Fruit fly (Drosophila melanogaster): ENCODE results near the gene CG13721.

Gene CG13721

DNA sequence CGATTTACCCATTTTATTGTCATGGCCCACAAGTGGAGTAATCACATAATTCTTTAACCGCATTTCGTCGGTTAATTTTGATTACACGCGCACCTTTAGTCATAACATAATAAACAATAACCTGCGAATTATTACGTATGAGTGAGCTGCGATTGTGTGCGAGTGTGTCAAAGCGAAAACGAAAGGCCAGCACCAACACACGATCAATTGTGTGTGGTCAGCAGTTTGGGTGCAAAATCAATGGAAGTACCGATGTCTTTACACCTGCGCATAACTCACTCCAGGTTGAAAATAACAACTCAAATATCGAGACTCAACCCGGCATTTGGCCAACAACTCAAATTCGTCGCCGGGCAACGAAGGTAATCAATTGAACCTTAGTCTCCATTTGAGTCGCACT is 36.9 kb upstream of the CG13721 start:
- TF ChIP-seq CG4496 (GFP tag; IDR thresholded peaks at IDR 0.05) (no peak), CG32121 (GFP tag; IDR thresholded peaks at IDR 0.05) (no peak), CG17806 (tag; optimal IDR thresholded peaks at IDR 0.05) (no peak), Pif1B (GFP tag; optimal IDR thresholded peaks at IDR 0.05) (no peak), CG14655 (GFP tag; optimal IDR thresholded peaks at IDR 0.05) (no peak), CG13204 (GFP tag; optimal IDR thresholded peaks at IDR 0.05) (no peak), CG15710 (tag; optimal IDR thresholded peaks at IDR 0.05) (no peak), Snoo (tag; optimal IDR thresholded peaks at IDR 0.05) (no peak), rn (GFP tag; IDR thresholded peaks at IDR 0.05) (no peak), CG10348 (GFP tag; IDR thresholded peaks at IDR 0.05) (no peak)

DNA sequence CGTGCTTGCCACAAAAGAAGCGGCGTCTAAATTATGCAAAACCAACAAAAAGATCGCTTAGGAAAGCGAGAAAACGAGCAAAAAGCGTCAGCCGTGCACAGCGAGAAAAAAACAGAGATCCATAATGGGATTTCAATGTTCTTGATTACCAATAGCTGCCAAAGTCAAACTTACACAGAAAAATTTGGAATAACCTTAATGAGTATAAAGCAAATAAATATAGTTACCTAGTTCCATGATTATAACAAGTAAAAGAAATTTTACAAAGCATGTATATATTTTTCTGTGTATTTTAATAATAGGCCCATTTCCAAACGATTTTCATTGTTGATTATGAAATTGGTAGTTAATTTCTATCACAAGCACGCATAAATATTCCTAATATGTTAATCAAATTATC is 36.4 kb upstream of the CG13721 start:
- TF ChIP-seq D1 (tag; optimal IDR thresholded peaks at IDR 0.05) (no peak), Pif1B (GFP tag; optimal IDR thresholded peaks at IDR 0.05) (no peak), fd96Ca (GFP tag; IDR thresholded peaks at IDR 0.05) (no peak), gl (tag; optimal IDR thresholded peaks at IDR 0.05) (no peak), CG32121 (GFP tag; IDR thresholded peaks at IDR 0.05) (no peak), CG34367 (tag; optimal IDR thresholded peaks at IDR 0.05) (no peak), CG9948 (tag; optimal IDR thresholded peaks at IDR 0.05) (no peak), CG15710 (tag; optimal IDR thresholded peaks at IDR 0.05) (no peak)

DNA sequence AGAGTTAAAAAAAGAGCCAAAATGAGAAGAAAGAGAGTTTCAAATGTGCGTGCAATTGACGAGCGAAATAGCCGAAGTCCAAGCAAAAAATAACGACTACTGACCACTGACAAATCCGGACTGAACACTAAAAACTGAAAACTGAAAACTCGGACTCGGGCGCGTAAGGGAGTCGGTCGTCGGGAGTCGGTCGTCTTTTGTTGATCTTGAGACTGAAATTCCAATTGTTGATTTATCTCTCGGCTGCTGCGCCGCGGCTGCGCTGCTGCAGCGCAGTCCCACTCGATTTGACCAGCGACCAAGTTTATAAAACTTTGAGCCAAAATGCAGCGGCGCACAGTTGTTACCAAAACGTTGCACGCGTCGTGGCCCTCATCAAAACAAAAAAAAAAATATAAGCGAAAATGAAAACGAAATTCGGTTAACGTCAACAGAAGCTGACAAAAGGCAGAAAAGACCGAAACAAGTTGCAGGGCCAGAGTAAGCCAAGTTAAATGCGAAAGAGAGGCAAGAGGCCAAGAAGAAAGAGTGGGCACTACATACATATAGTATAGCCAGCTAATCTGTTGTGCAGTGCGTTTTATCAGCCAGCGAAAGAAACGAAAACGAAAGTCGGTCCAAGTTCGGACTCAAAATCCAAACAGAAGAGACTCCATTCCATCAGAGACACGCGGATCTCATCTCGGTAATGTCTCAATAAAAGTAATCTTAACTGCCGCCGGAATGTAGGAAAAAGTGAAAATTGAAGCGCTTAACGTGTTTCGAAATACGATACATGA is 35.5 kb upstream of the CG13721 start, which contains the start of gene CG11353:
CG11353 (plus strand) TSS at position 330 of the 779 bp plus-strand sequence.
- no peak for TF ChIP-seq Pif1B (GFP tag; optimal IDR thresholded peaks at IDR 0.05)
- TF ChIP-seq Ets98B (GFP tag; IDR thresholded peaks at IDR 0.05): no peak
- TF ChIP-seq CG34367 (tag; optimal IDR thresholded peaks at IDR 0.05): no peak
- TF ChIP-seq fd96Ca (GFP tag; IDR thresholded peaks at IDR 0.05): no peak
- TF ChIP-seq rn (GFP tag; IDR thresholded peaks at IDR 0.05): no peak
- TF ChIP-seq EcR (GFP tag; optimal IDR thresholded peaks at IDR 0.05): no peak
- TF ChIP-seq CG32121 (GFP tag; IDR thresholded peaks at IDR 0.05): no peak
- TF ChIP-seq CG17806 (tag; optimal IDR thresholded peaks at IDR 0.05): no peak
- TF ChIP-seq CG8301 (tag; optimal IDR thresholded peaks at IDR 0.05): no peak
- no peak for TF ChIP-seq D1 (tag; optimal IDR thresholded peaks at IDR 0.05)
- no peak for TF ChIP-seq gl (tag; optimal IDR thresholded peaks at IDR 0.05)
- TF ChIP-seq CG14655 (GFP tag; optimal IDR thresholded peaks at IDR 0.05): no peak
- no peak for TF ChIP-seq CG4496 (GFP tag; IDR thresholded peaks at IDR 0.05)
- no peak for TF ChIP-seq CG10348 (GFP tag; IDR thresholded peaks at IDR 0.05)

DNA sequence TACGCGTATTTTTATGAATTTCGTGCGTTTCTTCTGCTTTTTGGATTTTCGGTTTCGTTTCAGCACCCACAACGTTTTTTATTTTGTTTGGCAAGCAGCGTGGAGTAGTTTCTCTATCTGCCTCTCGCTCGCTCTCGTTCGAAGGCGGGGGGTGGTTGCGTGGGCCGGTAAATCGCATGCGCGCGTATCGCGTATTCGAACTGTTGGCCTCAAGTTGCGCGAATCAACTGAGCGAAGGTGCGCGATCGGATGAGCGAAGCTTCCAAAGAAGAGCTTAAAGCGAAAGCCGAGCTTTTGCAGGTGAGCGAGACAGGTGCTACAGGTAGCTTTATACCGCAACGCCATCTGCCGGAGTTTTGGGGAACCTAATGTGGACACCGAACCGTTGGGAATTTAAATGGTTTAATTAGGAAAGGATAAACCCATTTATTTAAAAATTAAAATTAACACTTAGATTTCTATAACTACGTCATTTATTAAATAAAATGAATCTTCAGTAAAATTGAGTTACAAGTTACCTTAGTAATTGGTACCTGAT is 34.4 kb upstream of the CG13721 start, which contains the start of gene Tie:
Tie (minus strand) TSS at position 205 of the 538 bp plus-strand sequence.
- TF ChIP-seq EcR (GFP tag; optimal IDR thresholded peaks at IDR 0.05): peak; percentile 31
- TF ChIP-seq Pif1B (GFP tag; optimal IDR thresholded peaks at IDR 0.05): no peak
- TF ChIP-seq CG15710 (tag; optimal IDR thresholded peaks at IDR 0.05): no peak
- TF ChIP-seq D1 (tag; optimal IDR thresholded peaks at IDR 0.05): no peak
- no peak for TF ChIP-seq CG32121 (GFP tag; IDR thresholded peaks at IDR 0.05)
- peak; percentile 34; the same call in 1 of the 2 replicates for TF ChIP-seq CG12605 (GFP tag; IDR thresholded peaks at IDR 0.05)
- no peak for TF ChIP-seq fd96Ca (GFP tag; IDR thresholded peaks at IDR 0.05)
- no peak for TF ChIP-seq rn (GFP tag; IDR thresholded peaks at IDR 0.05)
- peak; percentile 51; the same call in 2 of the 3 replicates for TF ChIP-seq CG4496 (GFP tag; IDR thresholded peaks at IDR 0.05)
- no peak for TF ChIP-seq CG8301 (tag; optimal IDR thresholded peaks at IDR 0.05)
- TF ChIP-seq CG14655 (GFP tag; optimal IDR thresholded peaks at IDR 0.05): no peak
- TF ChIP-seq CG10348 (GFP tag; IDR thresholded peaks at IDR 0.05): no peak
- peak; percentile 43; the same call in 1 of the 2 replicates for TF ChIP-seq Ets98B (GFP tag; IDR thresholded peaks at IDR 0.05)

DNA sequence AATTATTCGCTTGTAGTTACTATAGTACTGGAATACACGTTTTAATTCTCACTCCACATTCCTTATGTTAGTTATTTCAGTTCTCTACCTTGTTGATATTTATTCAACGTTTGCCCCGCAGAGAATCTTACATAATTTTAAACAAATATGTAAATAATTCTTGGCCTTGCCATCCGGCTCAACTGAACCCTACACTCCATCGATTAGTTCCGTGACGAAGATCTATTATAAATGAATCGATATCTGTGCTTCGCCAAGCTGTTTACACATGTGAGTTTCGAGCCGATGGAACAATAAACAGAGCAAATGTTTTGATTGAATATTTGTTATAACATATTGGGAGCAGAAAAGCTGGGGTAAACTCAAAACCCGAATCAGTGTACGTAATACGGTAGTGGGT is 24.2 kb upstream of the CG13721 start:
- TF ChIP-seq CG9948 (tag; optimal IDR thresholded peaks at IDR 0.05) (no peak), gl (tag; optimal IDR thresholded peaks at IDR 0.05) (no peak), CG13204 (GFP tag; optimal IDR thresholded peaks at IDR 0.05) (no peak), Ets98B (GFP tag; IDR thresholded peaks at IDR 0.05) (no peak), Pif1B (GFP tag; optimal IDR thresholded peaks at IDR 0.05) (no peak), CG32121 (GFP tag; IDR thresholded peaks at IDR 0.05) (no peak), CG4496 (GFP tag; IDR thresholded peaks at IDR 0.05) (no peak), Pif1A (GFP tag; optimal IDR thresholded peaks at IDR 0.05) (no peak), EcR (GFP tag; optimal IDR thresholded peaks at IDR 0.05) (no peak), CG8301 (tag; optimal IDR thresholded peaks at IDR 0.05) (no peak)

DNA sequence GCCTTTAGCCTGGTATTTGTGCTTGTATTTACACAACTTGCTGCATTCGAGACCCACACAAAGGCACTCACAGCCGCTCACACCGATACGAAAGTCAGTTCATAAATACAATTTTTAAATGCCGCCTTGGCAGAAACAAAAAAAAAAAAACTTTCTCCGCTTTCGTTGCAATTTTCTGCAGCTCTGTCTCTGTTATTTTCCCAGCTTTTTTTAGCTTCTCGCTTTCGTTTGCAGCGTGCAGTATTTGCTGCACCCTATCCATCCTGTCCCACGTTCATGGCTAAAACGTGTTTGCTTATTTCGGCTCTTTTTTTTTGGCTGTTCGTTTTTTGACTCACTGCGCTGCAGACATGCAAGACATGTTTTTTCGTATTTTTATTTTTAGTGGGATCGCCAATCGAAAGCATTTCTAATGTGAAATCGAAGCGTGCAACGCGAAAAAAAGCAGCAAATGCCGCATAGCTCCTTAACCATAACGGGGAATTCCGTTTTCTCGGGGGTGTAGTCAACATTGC is 21.9 kb upstream of the CG13721 start:
- TF ChIP-seq CG8159 (tag; optimal IDR thresholded peaks at IDR 0.05): no peak
- 0 out of 3 replicates have a peak, but pooled peaks have one; percentile 39 for TF ChIP-seq CG4496 (GFP tag; IDR thresholded peaks at IDR 0.05)

All from whole organism, pupa.